Fruit fly (Drosophila melanogaster) Kc167 (cell line): ENCODE measurements around the gene CG7275.

Source experiments
- h ChIP-seq: fragments of >200 bp; optimal IDR thresholded peaks from 3 replicates; lab custom pipeline; 2018; ENCODE audit warnings: missing external identifiers
- insv ChIP-seq: fragments of >200 bp; optimal IDR thresholded peaks from 3 replicates; lab custom pipeline; 2018; ENCODE audit warnings: missing external identifiers
- psq ChIP-seq: fragments of >200 bp; optimal IDR thresholded peaks from 2 replicates; lab custom pipeline; 2017; ENCODE audit warnings: missing external identifiers

DNA sequence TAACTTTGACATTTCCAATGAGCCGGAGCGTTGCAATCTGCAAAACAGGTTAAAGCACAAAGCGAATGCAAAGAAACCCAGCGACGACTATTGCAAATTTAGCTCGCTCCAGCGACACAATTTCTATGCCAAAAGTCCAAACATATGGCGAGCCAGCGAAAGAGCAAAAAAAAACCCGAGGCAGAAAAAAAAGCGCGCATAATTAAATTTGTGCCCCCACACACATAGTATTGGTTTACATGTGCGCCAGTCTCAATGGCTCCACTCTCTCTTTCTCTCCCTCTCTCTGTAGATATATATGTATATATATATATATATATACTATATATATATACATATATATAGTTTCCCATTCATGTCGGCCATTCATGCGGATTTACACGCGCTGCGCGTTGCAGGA lies 41.9 kb downstream of the CG7275 start:
- TF ChIP-seq h (no peak), psq (lab: Kevin White, UChicago) (no peak), insv (no peak)
